Fruit fly (Drosophila melanogaster) whole organism, embryonic: ENCODE measurements around the gene Nopp140.

Source experiments
- ATbp ChIP-seq: fragments of 200-800 bp; sonication (Bioruptor generic); optimal IDR thresholded peaks from 2 replicates; lab custom pipeline; 2017; ENCODE audit warnings: missing biosample characterization, mild to moderate bottlenecking, missing genetic modification characterization, missing genetic modification reagents
- Abd-B ChIP-seq: fragments of 200-800 bp; sonication (Bioruptor generic); optimal IDR thresholded peaks from 2 replicates; lab custom pipeline; 2018; ENCODE audit warnings: missing biosample characterization, mild to moderate bottlenecking, missing genetic modification characterization, moderate library complexity
- Awh ChIP-seq: fragments of 200-800 bp; sonication (Bioruptor generic); IDR thresholded peaks from 2 replicates; pipeline ENCODE4, ENCODE4 v1.3.6; 2022; ENCODE audit warnings: missing biosample characterization, missing genetic modification characterization
- BEAF-32 ChIP-seq: fragments of 200-800 bp; sonication (Bioruptor generic); optimal IDR thresholded peaks from 3 replicates; lab custom pipeline; 2017; ENCODE audit warnings: missing biosample characterization, missing genetic modification characterization, mild to moderate bottlenecking, moderate library complexity, missing genetic modification reagents
- CG10147 ChIP-seq: fragments of 200-800 bp; sonication (Bioruptor generic); optimal IDR thresholded peaks from 2 replicates; lab custom pipeline; 2019; ENCODE audit warnings: missing biosample characterization, mild to moderate bottlenecking, missing genetic modification characterization, moderate library complexity
- CG10462 ChIP-seq: fragments of 200-800 bp; sonication (Bioruptor generic); optimal IDR thresholded peaks from 2 replicates; lab custom pipeline; 2016; ENCODE audit warnings: missing biosample characterization, missing genetic modification characterization
- CG10543 ChIP-seq: fragments of 200-800 bp; sonication (Bioruptor generic); optimal IDR thresholded peaks from 3 replicates; lab custom pipeline; 2017; ENCODE audit warnings: missing biosample characterization, mild to moderate bottlenecking, missing genetic modification characterization, moderate library complexity
- CG12659 ChIP-seq: fragments of 200-800 bp; sonication (Bioruptor generic); optimal IDR thresholded peaks from 3 replicates; lab custom pipeline; 2017; ENCODE audit warnings: mild to moderate bottlenecking, missing biosample characterization, missing genetic modification reagents, missing genetic modification characterization
- CG14667 ChIP-seq: fragments of 200-800 bp; sonication (Bioruptor generic); IDR thresholded peaks from 2 replicates; pipeline ENCODE4 v1.3.6; 2022; ENCODE audit warnings: missing biosample characterization, missing genetic modification characterization
- CG14710 ChIP-seq: fragments of 200-800 bp; sonication (Bioruptor generic); optimal IDR thresholded peaks from 3 replicates; lab custom pipeline; 2019; ENCODE audit warnings: missing biosample characterization, mild to moderate bottlenecking, missing genetic modification characterization, moderate library complexity
- CG17328 ChIP-seq: fragments of 200-800 bp; sonication (Bioruptor generic); IDR thresholded peaks from 2 replicates; pipeline ENCODE4 v1.3.6; 2022; ENCODE audit warnings: missing biosample characterization, missing genetic modification characterization
- CG17361 ChIP-seq: fragments of 200-800 bp; sonication (Bioruptor generic); IDR thresholded peaks from 3 replicates; pipeline ENCODE4 v1.3.6; 2022; ENCODE audit warnings: missing biosample characterization, missing genetic modification characterization
- CG18262 ChIP-seq: fragments of 200-800 bp; optimal IDR thresholded peaks from 3 replicates; lab custom pipeline; 2019; ENCODE audit warnings: missing biosample characterization, mild to moderate bottlenecking, missing genetic modification characterization, moderate library complexity
- CG30431 ChIP-seq: fragments of 200-800 bp; sonication (Bioruptor generic); optimal IDR thresholded peaks from 2 replicates; lab custom pipeline; 2017; ENCODE audit warnings: missing biosample characterization, missing genetic modification characterization
- CG31441 ChIP-seq: fragments of 200-800 bp; sonication (Bioruptor generic); IDR thresholded peaks from 2 replicates; pipeline ENCODE4 v1.3.6; 2022; ENCODE audit warnings: missing biosample characterization, missing genetic modification characterization
- CG4328 ChIP-seq: fragments of 200-800 bp; sonication (Bioruptor generic); optimal IDR thresholded peaks from 3 replicates; lab custom pipeline; 2017; ENCODE audit warnings: missing biosample characterization, missing genetic modification reagents, missing genetic modification characterization
- CG4360 ChIP-seq: fragments of 200-800 bp; sonication (Bioruptor generic); IDR thresholded peaks from 2 replicates; pipeline ENCODE4 v1.3.6; 2022; ENCODE audit warnings: missing biosample characterization, missing genetic modification characterization
- CG6254 ChIP-seq: fragments of 200-800 bp; sonication (Bioruptor generic); optimal IDR thresholded peaks from 3 replicates; lab custom pipeline; 2017; ENCODE audit warnings: mild to moderate bottlenecking, missing biosample characterization, missing genetic modification reagents, missing genetic modification characterization
- CG6791 ChIP-seq: fragments of 200-800 bp; sonication (Bioruptor generic); IDR thresholded peaks from 3 replicates; pipeline ENCODE4 v1.3.6; 2022; ENCODE audit warnings: missing biosample characterization, missing genetic modification characterization; ENCODE audit not compliant: partially characterized antibody
- CG6813 ChIP-seq: fragments of 200-800 bp; sonication (Bioruptor generic); optimal IDR thresholded peaks from 2 replicates; lab custom pipeline; 2017; ENCODE audit warnings: missing biosample characterization, missing genetic modification characterization, mild to moderate bottlenecking, moderate library complexity, missing genetic modification reagents
- CG8290 ChIP-seq, 3 experiments: fragments of 200-800 bp; sonication (Bioruptor generic); optimal IDR thresholded peaks; 2 replicates each; lab custom pipeline; 2016 to 2019; ENCODE audit warnings: missing biosample characterization in 3 of 3, missing genetic modification characterization in 3 of 3, mild to moderate bottlenecking in 2 of 3, moderate library complexity in 1 of 3
- CG9437 ChIP-seq: fragments of 200-800 bp; sonication (Bioruptor generic); optimal IDR thresholded peaks from 2 replicates; lab custom pipeline; 2018; ENCODE audit warnings: missing biosample characterization, mild to moderate bottlenecking, missing genetic modification characterization
- CG9727 ChIP-seq: fragments of 200-800 bp; sonication (Bioruptor generic); optimal IDR thresholded peaks from 3 replicates; lab custom pipeline; 2017; ENCODE audit warnings: missing biosample characterization, mild to moderate bottlenecking, missing genetic modification characterization
- Chrac-16 ChIP-seq: fragments of 200-800 bp; sonication (Bioruptor generic); optimal IDR thresholded peaks from 3 replicates; lab custom pipeline; 2016; ENCODE audit warnings: missing biosample characterization, missing genetic modification characterization
- D19A ChIP-seq: fragments of 200-800 bp; optimal IDR thresholded peaks from 3 replicates; lab custom pipeline; 2019; ENCODE audit warnings: missing biosample characterization, mild to moderate bottlenecking, missing genetic modification characterization, moderate library complexity
- Gsc ChIP-seq: fragments of 200-800 bp; sonication (Bioruptor generic); IDR thresholded peaks from 2 replicates; pipeline ENCODE4 v1.3.6; 2022; ENCODE audit warnings: missing biosample characterization, missing genetic modification characterization
- HHEX ChIP-seq: fragments of 200-800 bp; sonication (Bioruptor generic); optimal IDR thresholded peaks from 3 replicates; lab custom pipeline; 2017; ENCODE audit warnings: missing biosample characterization, mild to moderate bottlenecking, missing genetic modification characterization, missing genetic modification reagents
- MESR4 ChIP-seq: fragments of 200-800 bp; sonication (Bioruptor generic); optimal IDR thresholded peaks from 2 replicates; lab custom pipeline; 2018; ENCODE audit warnings: missing biosample characterization, mild to moderate bottlenecking, missing genetic modification characterization, moderate library complexity
- NFAT ChIP-seq: fragments of 200-800 bp; sonication (Bioruptor generic); IDR thresholded peaks from 2 replicates; pipeline ENCODE4 v1.3.6; 2022; ENCODE audit warnings: missing biosample characterization, missing genetic modification characterization
- Six4 ChIP-seq: fragments of 200-800 bp; sonication (Bioruptor generic); optimal IDR thresholded peaks from 2 replicates; lab custom pipeline; 2016; ENCODE audit warnings: missing biosample characterization, missing genetic modification characterization
- Sox100B ChIP-seq: fragments of 200-800 bp; sonication (Bioruptor generic); optimal IDR thresholded peaks from 3 replicates; lab custom pipeline; 2018; ENCODE audit warnings: missing biosample characterization, mild to moderate bottlenecking, missing genetic modification characterization
- btn ChIP-seq: fragments of 200-800 bp; sonication (Bioruptor generic); optimal IDR thresholded peaks from 2 replicates; lab custom pipeline; 2016; ENCODE audit warnings: missing biosample characterization, missing genetic modification characterization
- ci ChIP-seq: fragments of 200-800 bp; sonication (Bioruptor generic); IDR thresholded peaks from 3 replicates; pipeline ENCODE4 v1.3.6; 2022; ENCODE audit warnings: missing biosample characterization, missing genetic modification characterization
- esg ChIP-seq: fragments of 200-800 bp; sonication (Bioruptor generic); conservative IDR thresholded peaks from 2 replicates; pipeline ENCODE4 v1.3.6; 2022; ENCODE audit warnings: missing biosample characterization, missing genetic modification characterization
- grau ChIP-seq: fragments of 200-800 bp; optimal IDR thresholded peaks from 3 replicates; lab custom pipeline; 2019; ENCODE audit warnings: missing biosample characterization, mild to moderate bottlenecking, missing genetic modification characterization, moderate library complexity
- hkb ChIP-seq, 2 experiments: fragments of 200-800 bp in 1 of 2; fragments of >200 bp in 1 of 2; sonication (Bioruptor generic) in 1 of 2; IDR thresholded peaks in 1 of 2; optimal IDR thresholded peaks in 1 of 2; 2 replicates each; pipeline versions ENCODE4 v1.3.6 to Lab custom; 2017 to 2022; ENCODE audit warnings: missing biosample characterization in 1 of 2, missing genetic modification characterization in 1 of 2
- insv ChIP-seq, 2 experiments: fragments of 200-800 bp; sonication (Bioruptor generic); optimal IDR thresholded peaks; 3 replicates each; lab custom pipeline; 2016 to 2018; ENCODE audit warnings: missing biosample characterization in 2 of 2, missing genetic modification characterization in 2 of 2
- lov ChIP-seq, 2 experiments: fragments of 200-800 bp in 1 of 2; fragments of >200 bp in 1 of 2; sonication (Bioruptor generic) in 1 of 2; IDR thresholded peaks in 1 of 2; optimal IDR thresholded peaks in 1 of 2; 2 replicates in 1 of 2; 3 replicates in 1 of 2; pipeline versions ENCODE4 v1.3.6 to Lab custom; 2017 to 2022; ENCODE audit warnings: missing biosample characterization in 1 of 2, missing genetic modification characterization in 1 of 2
- odd ChIP-seq: fragments of 200-800 bp; sonication (Bioruptor generic); optimal IDR thresholded peaks from 2 replicates; lab custom pipeline; 2017; ENCODE audit warnings: missing biosample characterization, mild to moderate bottlenecking, missing genetic modification characterization
- sens-2 ChIP-seq: fragments of 200-800 bp; sonication (Bioruptor generic); IDR thresholded peaks from 2 replicates; pipeline ENCODE4 v1.3.6; 2022; ENCODE audit warnings: missing biosample characterization, missing genetic modification characterization
- slbo ChIP-seq: fragments of 200-800 bp; sonication (Bioruptor generic); IDR thresholded peaks from 2 replicates; pipeline ENCODE4 v1.3.6; 2022; ENCODE audit warnings: missing biosample characterization, missing genetic modification characterization
- ssp ChIP-seq: fragments of 200-800 bp; sonication (Bioruptor generic); IDR thresholded peaks from 2 replicates; pipeline ENCODE4 v1.3.6; 2022; ENCODE audit warnings: missing biosample characterization, missing genetic modification characterization
- tgo ChIP-seq: fragments of 200-800 bp; sonication (Bioruptor generic); IDR thresholded peaks from 3 replicates; pipeline ENCODE4 v1.3.6; 2022; ENCODE audit warnings: missing biosample characterization, missing genetic modification characterization
- trem ChIP-seq: fragments of 200-800 bp; optimal IDR thresholded peaks from 3 replicates; lab custom pipeline; 2019; ENCODE audit warnings: missing biosample characterization, mild to moderate bottlenecking, missing genetic modification characterization, moderate library complexity
- trh ChIP-seq: fragments of 200-800 bp; sonication (Bioruptor generic); optimal IDR thresholded peaks from 2 replicates; lab custom pipeline; 2016; ENCODE audit warnings: missing biosample characterization, missing genetic modification characterization
- twi ChIP-seq: fragments of 200-800 bp; optimal IDR thresholded peaks from 2 replicates; lab custom pipeline; 2019; ENCODE audit warnings: missing biosample characterization, mild to moderate bottlenecking, missing genetic modification characterization, moderate library complexity
- wdn ChIP-seq: fragments of 200-800 bp; sonication (Bioruptor generic); IDR thresholded peaks from 2 replicates; pipeline ENCODE4 v1.3.6; 2022; ENCODE audit warnings: missing biosample characterization, missing genetic modification characterization
- yki ChIP-seq: fragments of >200 bp; optimal IDR thresholded peaks from 3 replicates; lab custom pipeline; 2018

Gene Nopp140

DNA sequence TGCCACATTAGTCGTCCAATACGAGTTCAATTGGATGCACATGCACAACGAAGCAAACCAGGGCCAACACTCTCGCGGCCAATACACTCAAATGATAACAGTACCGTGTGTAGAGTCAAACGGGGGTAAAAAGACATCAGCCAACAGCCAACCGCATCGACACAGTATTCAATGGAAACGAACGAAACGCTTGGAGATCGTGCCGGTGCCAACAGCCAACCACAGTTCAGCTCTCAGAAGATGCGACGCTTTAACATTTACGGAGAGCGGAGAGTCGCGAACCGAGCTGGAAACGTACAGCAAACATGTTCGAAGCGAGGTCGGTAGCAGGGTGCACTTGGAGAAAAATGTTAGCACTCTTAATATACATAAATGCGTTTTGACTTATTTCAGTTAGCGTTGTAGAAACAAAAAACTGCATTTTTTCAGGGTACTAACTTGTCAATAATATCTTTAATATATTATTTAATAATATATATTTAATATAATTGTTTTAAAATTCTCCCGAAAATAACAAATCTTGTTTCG lies 24.5 kb upstream of the Nopp140 start (continued):
- TF ChIP-seq MESR4 (GFP tag; lab: Kevin White, UChicago): no peak
- peak; percentile 46 for TF ChIP-seq Chrac-16 (GFP tag; lab: Kevin White, UChicago)
- peak; percentile 58 for TF ChIP-seq ATbp (GFP tag; lab: Kevin White, UChicago)
- TF ChIP-seq twi (tag; lab: Kevin White, UChicago): peak; percentile 13
- TF ChIP-seq Abd-B (GFP tag; lab: Kevin White, UChicago): peak; percentile 22
- TF ChIP-seq Awh (GFP tag; lab: Robert Waterston, UW): peak; percentile 52; the same call in 1 of the 2 replicates
- peak; percentile 84 for TF ChIP-seq CG18262
- TF ChIP-seq CG10543: no peak
- peak; percentile 2 for TF ChIP-seq CG6813 (GFP tag; lab: Kevin White, UChicago)
- peak; percentile 47; the same call in 1 of the 2 replicates for TF ChIP-seq CG14667 (GFP tag; lab: Robert Waterston, UW)
- no peak for TF ChIP-seq BEAF-32
- TF ChIP-seq D19A: peak; percentile 69
- peak; percentile 82 for TF ChIP-seq CG31441 (GFP tag; lab: Robert Waterston, UW)
- peak; percentile 85 for TF ChIP-seq CG9727
- TF ChIP-seq grau (tag; lab: Kevin White, UChicago): peak; percentile 71
- 0 out of 2 replicates have a peak, but pooled peaks have one; percentile 53 for TF ChIP-seq sens-2 (GFP tag; lab: Robert Waterston, UW)
- peak; percentile 12 for TF ChIP-seq trh (GFP tag; lab: Kevin White, UChicago)
- no peak for TF ChIP-seq CG6791
- peak; percentile 77 for TF ChIP-seq ci (GFP tag; lab: Robert Waterston, UW)
- peak; percentile 66 for TF ChIP-seq Six4 (GFP tag; lab: Kevin White, UChicago)
- TF ChIP-seq CG4360: 0 out of 2 replicates have a peak, but pooled peaks have one; percentile 8
- TF ChIP-seq Sox100B (GFP tag; lab: Kevin White, UChicago): peak; percentile 56
- no peak for TF ChIP-seq CG14710 (tag; lab: Kevin White, UChicago)
- TF ChIP-seq lov (optimal IDR thresholded peaks at IDR 0.05; lab: Kevin White, UChicago): no peak
- 0 out of 3 replicates have a peak, but pooled peaks have one; percentile 62 for TF ChIP-seq lov (GFP tag; IDR thresholded peaks at IDR 0.05; lab: Robert Waterston, UW)
- peak; percentile 67 for TF ChIP-seq CG6254 (GFP tag; lab: Kevin White, UChicago)
- peak; percentile 46 for TF ChIP-seq CG9437
- peak; percentile 9 for TF ChIP-seq CG4328 (GFP tag; lab: Kevin White, UChicago)
- peak; percentile 72; the same call in 1 of the 2 replicates for TF ChIP-seq CG17328 (GFP tag; lab: Robert Waterston, UW)
- peak; percentile 71 for TF ChIP-seq trem (tag; lab: Kevin White, UChicago)
- TF ChIP-seq insv (GFP tag; optimal IDR thresholded peaks at IDR 0.05; lab: Kevin White, UChicago): peak in 1 of 2 experiments; percentile 31
- peak; percentile 51 for TF ChIP-seq odd (GFP tag; lab: Kevin White, UChicago)
- TF ChIP-seq NFAT: peak; percentile 44; the same call in 1 of the 2 replicates
- TF ChIP-seq wdn (GFP tag; lab: Robert Waterston, UW): 0 out of 2 replicates have a peak, but pooled peaks have one; percentile 30
- TF ChIP-seq ssp (GFP tag; lab: Robert Waterston, UW): peak; percentile 38; the same call in 1 of the 2 replicates
- peak; percentile 65 for TF ChIP-seq esg (GFP tag; lab: Robert Waterston, UW)
- TF ChIP-seq tgo (GFP tag; lab: Robert Waterston, UW): peak; percentile 72
- peak; percentile 49 for TF ChIP-seq CG30431
- TF ChIP-seq CG8290 (GFP tag; optimal IDR thresholded peaks at IDR 0.05; lab: Kevin White, UChicago): peak; percentile 58
- TF ChIP-seq CG8290 (tag; optimal IDR thresholded peaks at IDR 0.05; lab: Kevin White, UChicago): no peak
- peak; percentile 8; the same call in 1 of the 2 replicates for TF ChIP-seq Gsc (GFP tag; lab: Robert Waterston, UW)
- peak; percentile 82 for TF ChIP-seq CG17361
- peak; percentile 16 for TF ChIP-seq CG10462 (GFP tag; lab: Kevin White, UChicago)
- TF ChIP-seq CG12659: peak; percentile 58
- no peak for TF ChIP-seq HHEX
- TF ChIP-seq slbo: peak; percentile 70
- TF ChIP-seq btn (GFP tag; lab: Kevin White, UChicago): no peak
- no peak for TF ChIP-seq hkb (optimal IDR thresholded peaks at IDR 0.05; lab: Kevin White, UChicago)
- peak; percentile 72 for TF ChIP-seq hkb (GFP tag; IDR thresholded peaks at IDR 0.05; lab: Robert Waterston, UW)
- TF ChIP-seq CG10147: no peak
- TF ChIP-seq yki (lab: Kevin White, UChicago): peak; percentile 1
